Worm (Caenorhabditis elegans): Measurements from ENCODE around the gene T12D8.10.

ce11 chrIII:13667739-13668138, 25.6 kb upstream of the T12D8.10 start, which contains the start of gene flp-15:
- TF ChIP-seq jun-1 (tag; optimal IDR thresholded peaks at IDR 0.05) (no peak), lin-15B (tag; optimal IDR thresholded peaks at IDR 0.05) (no peak)

All from whole organism, L1 larva.